Fruit fly (Drosophila melanogaster): Measurements from ENCODE around the gene Tmep.

Tmep gene

dm6 chr3L:1602833-1603128 lies 33.8 kb downstream of the Tmep start, which contains the start of the genes CG18170 and CG33791:
Gene CG18170, plus strand, starts transcription at chr3L:1602954.
Gene CG33791, plus strand, starts transcription at chr3L:1602954.
- TF ChIP-seq CG1620 (GFP tag; optimal IDR thresholded peaks at IDR 0.05) (no peak), CG33017 (tag; optimal IDR thresholded peaks at IDR 0.05) (no peak), cic (GFP tag; optimal IDR thresholded peaks at IDR 0.05) (no peak), Mnt (GFP tag; optimal IDR thresholded peaks at IDR 0.05) (no peak), CG11617 (GFP tag; optimal IDR thresholded peaks at IDR 0.05) (no peak), CG14711 (tag; optimal IDR thresholded peaks at IDR 0.05) (no peak)

dm6 chr3L:1609611-1610010 lies 40.6 kb downstream of the Tmep start:
- no peak for TF ChIP-seq toe (GFP tag; optimal IDR thresholded peaks at IDR 0.05)
- no peak for TF ChIP-seq Crg-1 (GFP tag; optimal IDR thresholded peaks at IDR 0.05)
- no peak for TF ChIP-seq CG5204 (GFP tag; optimal IDR thresholded peaks at IDR 0.05)
- TF ChIP-seq CG7101 (tag; optimal IDR thresholded peaks at IDR 0.05), result no peak
- no peak for TF ChIP-seq Hr96 (GFP tag; optimal IDR thresholded peaks at IDR 0.05)
- no peak for TF ChIP-seq tj (GFP tag; optimal IDR thresholded peaks at IDR 0.05)
- TF ChIP-seq kay (GFP tag; ENCODE audit: borderline replicate concordance), result no peak
- no peak for TF ChIP-seq cic (GFP tag; optimal IDR thresholded peaks at IDR 0.05)
- TF ChIP-seq CG14711 (tag; optimal IDR thresholded peaks at IDR 0.05), result no peak
- no peak for TF ChIP-seq Clk (GFP tag; optimal IDR thresholded peaks at IDR 0.05)
- no peak for TF ChIP-seq bab1 (GFP tag; optimal IDR thresholded peaks at IDR 0.05)
- no peak for TF ChIP-seq CG1620 (GFP tag; optimal IDR thresholded peaks at IDR 0.05)
- TF ChIP-seq CG11617 (GFP tag; optimal IDR thresholded peaks at IDR 0.05), result no peak
- no peak for TF ChIP-seq Mnt (GFP tag; optimal IDR thresholded peaks at IDR 0.05)
- TF ChIP-seq ovo (GFP tag; optimal IDR thresholded peaks at IDR 0.05), result no peak
- TF ChIP-seq CG12768 (GFP tag; optimal IDR thresholded peaks at IDR 0.05), result no peak
- TF ChIP-seq CG33017 (tag; optimal IDR thresholded peaks at IDR 0.05), result no peak

- TF ChIP-seq Crg-1 (GFP tag; optimal IDR thresholded peaks at IDR 0.05) (no peak), CG7045 (GFP tag; optimal IDR thresholded peaks at IDR 0.05) (no peak), cic (GFP tag; optimal IDR thresholded peaks at IDR 0.05) (no peak), tj (GFP tag; optimal IDR thresholded peaks at IDR 0.05) (no peak), cnc (optimal IDR thresholded peaks at IDR 0.05) (no peak), bab1 (GFP tag; optimal IDR thresholded peaks at IDR 0.05) (no peak)
These were observed 45.6 kb downstream of the Tmep start for dm6 chr3L:1614465-1615084.

- TF ChIP-seq cnc (optimal IDR thresholded peaks at IDR 0.05) (no peak), ovo (GFP tag; optimal IDR thresholded peaks at IDR 0.05) (no peak), tj (GFP tag; optimal IDR thresholded peaks at IDR 0.05) (no peak), pad (GFP tag; optimal IDR thresholded peaks at IDR 0.05) (no peak), Crg-1 (GFP tag; optimal IDR thresholded peaks at IDR 0.05) (no peak), CG7101 (tag; optimal IDR thresholded peaks at IDR 0.05) (no peak), CG11617 (GFP tag; optimal IDR thresholded peaks at IDR 0.05) (no peak), CG1620 (GFP tag; optimal IDR thresholded peaks at IDR 0.05) (no peak), Clk (GFP tag; optimal IDR thresholded peaks at IDR 0.05) (no peak), bab1 (GFP tag; optimal IDR thresholded peaks at IDR 0.05) (no peak), CG14711 (tag; optimal IDR thresholded peaks at IDR 0.05) (no peak), CG12768 (GFP tag; optimal IDR thresholded peaks at IDR 0.05) (no peak), cic (GFP tag; optimal IDR thresholded peaks at IDR 0.05) (no peak), toe (GFP tag; optimal IDR thresholded peaks at IDR 0.05) (no peak), kay (GFP tag; ENCODE audit: borderline replicate concordance) (no peak), Mnt (GFP tag; optimal IDR thresholded peaks at IDR 0.05) (no peak), CG33017 (tag; optimal IDR thresholded peaks at IDR 0.05) (no peak), CG5204 (GFP tag; optimal IDR thresholded peaks at IDR 0.05) (no peak)
These were observed 46.7 kb downstream of the Tmep start, which contains the start of gene CG12105 for dm6 chr3L:1615701-1616100. Gene CG12105, minus strand, starts transcription at chr3L:1615801.

- TF ChIP-seq Clk (GFP tag; optimal IDR thresholded peaks at IDR 0.05) (no peak), CG7101 (tag; optimal IDR thresholded peaks at IDR 0.05) (peak; percentile 25), CG5204 (GFP tag; optimal IDR thresholded peaks at IDR 0.05) (peak; percentile 45), CG33017 (tag; optimal IDR thresholded peaks at IDR 0.05) (no peak), cic (GFP tag; optimal IDR thresholded peaks at IDR 0.05) (no peak), pad (GFP tag; optimal IDR thresholded peaks at IDR 0.05) (peak; percentile 10), tj (GFP tag; optimal IDR thresholded peaks at IDR 0.05) (peak; percentile 60), CG7045 (GFP tag; optimal IDR thresholded peaks at IDR 0.05) (peak; percentile 15), CG11617 (GFP tag; optimal IDR thresholded peaks at IDR 0.05) (peak; percentile 66), CG14711 (tag; optimal IDR thresholded peaks at IDR 0.05) (peak; percentile 55), CG12768 (GFP tag; optimal IDR thresholded peaks at IDR 0.05) (peak; percentile 48), Hr96 (GFP tag; optimal IDR thresholded peaks at IDR 0.05) (peak; percentile 63), Mnt (GFP tag; optimal IDR thresholded peaks at IDR 0.05) (peak; percentile 70), ovo (GFP tag; optimal IDR thresholded peaks at IDR 0.05) (peak; percentile 23), CG1620 (GFP tag; optimal IDR thresholded peaks at IDR 0.05) (peak; percentile 27), Crg-1 (GFP tag; optimal IDR thresholded peaks at IDR 0.05) (peak; percentile 18), kay (GFP tag; ENCODE audit: borderline replicate concordance) (no peak), bab1 (GFP tag; optimal IDR thresholded peaks at IDR 0.05) (peak; percentile 67), toe (GFP tag; optimal IDR thresholded peaks at IDR 0.05) (peak; percentile 24), cnc (optimal IDR thresholded peaks at IDR 0.05) (no peak)
These were observed 49.2 kb downstream of the Tmep start, which contains the start of the genes CG13926, ABCB7 and CG33230 for dm6 chr3L:1618116-1618727. Gene CG13926, minus strand, starts transcription at chr3L:1618158. Gene ABCB7, plus strand, starts transcription at chr3L:1618414. Gene CG33230, plus strand, starts transcription at chr3L:1618414.

Data from whole organism, adult.